Worm (Caenorhabditis elegans) whole organism, midembryonic: ENCODE measurements around the gene B0244.10.

Experiments
- T22C8.4 ChIP-seq: fragments of 200-800 bp; sonication (Bioruptor generic); IDR thresholded peaks from 2 replicates; pipeline ENCODE4 v1.3.6; 2022; ENCODE audit warnings: missing genetic modification characterization, missing compliant biosample characterization
- cog-1 ChIP-seq: sonication (generic microtip); optimal IDR thresholded peaks from 2 replicates; lab custom pipeline; 2016; ENCODE audit warnings: missing genetic modification characterization, missing compliant biosample characterization
- flt-1 ChIP-seq: fragments of 200-800 bp; sonication (Bioruptor generic); IDR thresholded peaks from 2 replicates; pipeline ENCODE4 v1.3.6; 2022; ENCODE audit warnings: missing genetic modification characterization, missing compliant biosample characterization
- klf-2 ChIP-seq: fragments of 200-800 bp; sonication (Bioruptor generic); conservative IDR thresholded peaks from 2 replicates; pipeline ENCODE4 v1.3.6; 2022; ENCODE audit warnings: missing genetic modification reagents, missing genetic modification characterization, missing compliant biosample characterization
- med-1 ChIP-seq: sonication (generic microtip); optimal IDR thresholded peaks from 2 replicates; lab custom pipeline; 2017; ENCODE audit warnings: missing genetic modification characterization, mild to moderate bottlenecking, missing compliant biosample characterization, antibody characterized with exemption, missing genetic modification reagents; ENCODE audit not compliant: insufficient read depth
- ref-1 ChIP-seq: fragments of 200-800 bp; sonication (Bioruptor generic); conservative IDR thresholded peaks from 2 replicates; pipeline ENCODE4 v1.3.6; 2022; ENCODE audit warnings: missing genetic modification reagents, missing genetic modification characterization, missing compliant biosample characterization
- tab-1 ChIP-seq: fragments of 200-800 bp; sonication (Bioruptor generic); IDR thresholded peaks from 2 replicates; pipeline ENCODE4 v1.3.6; 2022; ENCODE audit warnings: missing genetic modification characterization, missing compliant biosample characterization
- ztf-23 ChIP-seq: fragments of 200-800 bp; sonication (Bioruptor generic); IDR thresholded peaks from 2 replicates; pipeline ENCODE4 v1.3.6; 2022; ENCODE audit warnings: missing genetic modification reagents, missing genetic modification characterization, missing compliant biosample characterization
- ztf-29 ChIP-seq: fragments of 200-800 bp; sonication (Bioruptor generic); IDR thresholded peaks from 2 replicates; pipeline ENCODE4 v1.3.6; 2022; ENCODE audit warnings: missing genetic modification reagents, missing genetic modification characterization, missing compliant biosample characterization

B0244.10 gene

DNA sequence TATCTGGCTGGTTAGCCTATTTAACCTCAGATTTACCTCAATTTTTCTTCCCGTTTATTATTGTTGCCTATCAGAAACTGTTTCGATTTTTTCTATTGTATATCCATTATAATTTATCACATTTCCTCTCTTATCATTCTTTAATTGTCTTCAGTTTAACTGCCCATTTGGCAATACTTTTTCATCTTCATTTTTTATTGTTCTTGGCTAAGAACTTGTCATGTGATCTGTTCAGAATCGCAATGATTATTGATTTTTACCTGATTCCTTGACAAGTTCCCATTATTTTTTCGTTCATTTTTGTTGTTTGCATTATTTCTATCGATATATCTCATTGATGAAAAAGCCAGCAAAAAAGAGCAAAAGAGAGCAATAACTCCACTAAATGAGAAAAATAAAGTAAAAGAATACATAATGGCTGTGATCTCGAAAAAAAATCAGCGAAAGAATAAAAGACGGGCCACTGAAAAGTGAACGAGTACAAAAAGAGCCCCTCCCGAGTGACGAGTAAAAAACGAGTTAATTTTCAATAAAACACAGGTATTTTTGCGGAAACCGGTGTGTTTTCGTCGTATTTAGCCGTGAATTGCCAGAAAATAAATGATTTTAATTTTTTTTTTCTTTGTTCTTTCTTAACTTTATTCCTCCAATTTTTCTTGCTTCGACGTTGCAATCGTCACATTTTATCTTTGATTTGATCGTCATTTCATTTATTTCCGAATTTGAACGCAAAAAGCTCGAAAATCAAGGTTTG, 20.6 kb upstream of the B0244.10 start, which contains the start of gene arf-1:
TSS of gene arf-1 (plus strand) at position 657 of the 754 bp plus-strand sequence.
- TF ChIP-seq ztf-23 (GFP tag; lab: Robert Waterston, UW) (no peak), ztf-29 (GFP tag; lab: Robert Waterston, UW) (no peak), T22C8.4 (no peak), cog-1 (tag; lab: Kevin White, UChicago) (no peak), ref-1 (GFP tag; lab: Robert Waterston, UW) (no peak), klf-2 (no peak), med-1 (GFP tag; lab: Kevin White, UChicago) (no peak), flt-1 (no peak), tab-1 (GFP tag; lab: Robert Waterston, UW) (no peak)

- no peak for TF ChIP-seq ref-1 (GFP tag; lab: Robert Waterston, UW)
- TF ChIP-seq flt-1, result peak; percentile 15; the same call in 1 of the 2 replicates
Measured at ce11 chrIII:5714984-5715454, 19.9 kb upstream of the B0244.10 start.

DNA sequence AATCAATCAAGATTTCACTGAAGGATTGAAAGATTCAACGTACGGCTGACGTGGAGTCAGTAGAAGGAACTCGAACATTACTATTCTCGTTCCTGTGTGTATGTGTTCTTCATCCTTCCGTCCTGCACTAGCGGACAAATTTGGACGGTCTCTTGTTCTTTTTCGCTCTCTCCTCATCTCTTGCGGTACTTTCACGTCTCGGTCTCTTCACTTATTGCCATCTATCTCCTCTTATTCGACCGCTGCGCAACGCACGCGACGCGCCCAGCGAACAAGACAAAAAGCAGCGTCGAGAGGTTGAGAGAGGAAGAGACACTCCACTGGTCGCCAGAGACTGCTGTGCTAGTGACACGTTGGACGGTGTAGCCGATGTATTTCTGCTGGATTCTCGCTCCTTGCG, 19.5 kb upstream of the B0244.10 start:
- TF ChIP-seq cog-1 (tag; lab: Kevin White, UChicago) (peak; percentile 77), T22C8.4 (no peak), ztf-29 (GFP tag; lab: Robert Waterston, UW) (peak; percentile 32; the same call in 1 of the 2 replicates), ztf-23 (GFP tag; lab: Robert Waterston, UW) (peak; percentile 55; the same call in 1 of the 2 replicates), flt-1 (0 out of 2 replicates have a peak, but pooled peaks have one; percentile 34), tab-1 (GFP tag; lab: Robert Waterston, UW) (no peak), med-1 (GFP tag; lab: Kevin White, UChicago) (no peak)

DNA sequence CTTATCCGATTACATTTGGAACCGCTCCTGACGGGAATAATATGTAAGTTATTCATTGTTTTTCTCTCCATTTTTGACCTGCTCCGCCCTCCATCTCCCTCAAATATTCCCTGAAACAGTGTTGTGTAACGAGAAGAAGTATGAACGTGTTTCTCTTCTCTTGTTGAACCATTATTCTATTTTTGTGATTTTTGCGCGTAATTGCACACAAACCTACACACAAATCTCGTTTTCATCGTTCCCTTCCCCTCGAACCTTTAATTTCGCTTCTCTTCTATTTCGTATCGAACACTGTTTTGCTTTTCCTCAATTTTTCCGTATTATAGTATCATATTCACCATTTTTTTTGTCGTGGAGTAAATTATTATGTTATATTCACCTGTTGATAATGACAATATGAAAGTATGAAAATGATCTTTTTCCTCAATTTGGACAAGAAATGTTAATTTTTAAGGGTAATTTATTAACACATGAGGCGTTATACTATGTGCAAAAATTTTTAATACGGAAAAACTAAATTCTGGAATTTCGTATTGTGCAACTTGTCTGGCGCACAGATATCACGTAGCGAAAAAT, 17.7 kb upstream of the B0244.10 start:
- TF ChIP-seq flt-1 (no peak), ztf-29 (GFP tag; lab: Robert Waterston, UW) (no peak), klf-2 (no peak), ztf-23 (GFP tag; lab: Robert Waterston, UW) (no peak), T22C8.4 (no peak), tab-1 (GFP tag; lab: Robert Waterston, UW) (no peak), med-1 (GFP tag; lab: Kevin White, UChicago) (no peak), cog-1 (tag; lab: Kevin White, UChicago) (no peak), ref-1 (GFP tag; lab: Robert Waterston, UW) (no peak)

DNA sequence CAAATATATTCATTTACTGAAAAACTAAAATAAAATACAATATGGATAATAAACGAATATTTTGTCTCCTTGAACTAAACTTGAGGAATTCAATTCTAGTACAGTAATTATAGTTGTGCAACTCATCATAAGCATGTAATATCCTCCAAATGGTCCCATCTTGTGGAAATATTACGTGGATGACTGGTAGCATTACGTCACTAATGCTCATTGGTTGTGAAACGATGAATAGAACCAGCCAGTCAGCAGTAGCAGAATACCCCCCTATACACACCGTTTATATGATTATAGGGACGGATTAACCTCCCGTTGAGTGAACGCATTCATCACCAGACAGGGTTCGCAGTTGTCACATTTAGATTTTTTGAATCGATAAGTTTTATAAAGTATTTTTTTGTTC, 16.6 kb upstream of the B0244.10 start:
- no peak for TF ChIP-seq ztf-29 (GFP tag; lab: Robert Waterston, UW)
- no peak for TF ChIP-seq T22C8.4
- no peak for TF ChIP-seq klf-2
- no peak for TF ChIP-seq ztf-23 (GFP tag; lab: Robert Waterston, UW)
- no peak for TF ChIP-seq ref-1 (GFP tag; lab: Robert Waterston, UW)
- no peak for TF ChIP-seq med-1 (GFP tag; lab: Kevin White, UChicago)
- no peak for TF ChIP-seq cog-1 (tag; lab: Kevin White, UChicago)
- TF ChIP-seq tab-1 (GFP tag; lab: Robert Waterston, UW), result no peak
- no peak for TF ChIP-seq flt-1

DNA sequence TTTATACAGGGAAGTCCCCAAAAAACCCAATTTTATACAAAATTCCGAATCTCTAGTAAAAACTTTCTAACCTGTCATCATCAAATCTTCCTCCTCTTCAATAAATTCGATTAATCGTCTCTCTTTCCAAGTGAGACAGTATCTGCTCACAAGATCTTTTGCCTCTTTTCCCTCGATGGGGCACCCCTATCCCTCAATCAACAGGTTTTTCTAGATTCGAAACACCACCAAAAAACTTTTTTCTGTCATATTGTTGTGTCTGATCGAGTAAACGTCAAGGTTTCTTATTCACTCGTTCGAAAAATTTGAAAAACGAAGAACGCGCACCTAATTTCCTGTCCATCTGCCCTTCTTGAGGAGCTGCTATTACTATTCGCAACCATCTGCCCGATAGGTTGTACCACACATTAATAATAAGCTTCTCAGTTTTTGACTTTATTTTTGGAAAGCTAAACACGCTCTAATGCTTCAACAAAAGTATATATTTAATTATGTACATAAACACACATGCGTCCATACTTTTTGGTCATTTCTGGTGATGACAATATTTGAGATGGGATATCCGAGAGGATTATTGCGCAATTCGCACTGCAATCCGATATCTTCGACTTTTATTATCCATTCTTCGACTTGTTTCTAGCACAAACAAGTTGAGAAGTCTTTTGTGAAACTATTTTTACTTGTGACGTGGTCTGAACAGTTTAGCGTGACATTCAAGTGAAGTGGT, 15.7 kb upstream of the B0244.10 start:
- no peak for TF ChIP-seq med-1 (GFP tag; lab: Kevin White, UChicago)
- TF ChIP-seq klf-2, result no peak
- no peak for TF ChIP-seq T22C8.4
- no peak for TF ChIP-seq flt-1

- no peak for TF ChIP-seq tab-1 (GFP tag; lab: Robert Waterston, UW)
- TF ChIP-seq ztf-23 (GFP tag; lab: Robert Waterston, UW), result no peak
- TF ChIP-seq cog-1 (tag; lab: Kevin White, UChicago), result no peak
- no peak for TF ChIP-seq ref-1 (GFP tag; lab: Robert Waterston, UW)
- TF ChIP-seq klf-2, result no peak
- no peak for TF ChIP-seq ztf-29 (GFP tag; lab: Robert Waterston, UW)
- no peak for TF ChIP-seq med-1 (GFP tag; lab: Kevin White, UChicago)
- TF ChIP-seq T22C8.4, result no peak
Measured at ce11 chrIII:5719832-5720194, 15.1 kb upstream of the B0244.10 start.

DNA sequence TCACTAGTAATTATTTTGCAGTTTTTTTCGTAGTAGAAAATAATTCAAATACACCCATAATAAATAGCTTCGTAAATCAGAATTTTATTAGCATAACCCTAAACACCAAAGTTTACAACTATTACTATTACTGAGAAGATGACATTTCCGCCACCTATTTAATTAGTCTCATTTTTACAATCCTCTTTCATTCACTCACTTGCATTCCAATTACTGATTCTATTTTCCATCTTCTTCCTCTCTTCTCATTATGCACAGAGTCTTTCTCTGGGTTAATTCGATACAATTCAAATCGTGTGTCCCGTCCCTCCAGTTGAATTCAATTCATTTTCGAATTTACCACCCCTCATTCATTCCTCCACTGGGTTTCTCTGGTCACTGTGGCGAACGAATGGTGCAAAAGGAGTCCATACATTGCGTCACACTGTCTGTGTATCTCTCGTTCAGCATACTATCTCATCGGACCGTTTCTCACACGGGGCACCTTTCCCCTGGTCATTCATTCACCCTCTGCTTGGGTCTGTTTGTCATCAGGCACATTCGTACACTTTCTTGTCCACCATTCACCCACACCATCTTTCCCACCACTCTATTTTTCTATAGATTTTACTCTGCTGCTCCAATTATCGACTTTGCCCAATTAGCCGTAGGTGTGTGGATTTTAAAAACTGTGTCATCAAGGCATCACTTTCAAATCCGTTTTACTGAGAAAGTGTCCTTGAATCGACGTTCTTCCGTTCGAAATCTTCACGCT, 14.5 kb upstream of the B0244.10 start:
- TF ChIP-seq cog-1 (tag; lab: Kevin White, UChicago) (no peak), flt-1 (peak; percentile 22; the same call in 1 of the 2 replicates)

DNA sequence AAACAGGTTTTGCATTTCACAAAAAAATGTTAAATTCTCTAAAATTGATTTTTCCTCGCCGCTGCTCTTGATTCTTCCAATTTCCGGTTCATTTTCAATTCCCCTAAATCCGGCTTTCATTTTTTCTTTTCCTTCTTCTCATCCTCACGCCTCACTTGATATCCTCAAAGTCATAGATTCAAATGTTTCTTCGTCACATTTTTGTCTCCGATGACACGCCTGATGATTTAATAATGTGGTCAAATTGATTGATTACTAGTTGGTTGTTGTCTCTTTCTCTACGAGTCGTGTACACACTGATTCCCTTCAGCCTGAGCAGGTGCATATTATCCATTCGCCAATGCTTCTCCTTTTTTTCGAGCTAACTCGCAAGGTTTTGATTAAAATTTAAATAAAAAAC, 13.5 kb upstream of the B0244.10 start:
- TF ChIP-seq cog-1 (tag; lab: Kevin White, UChicago) (no peak), flt-1 (no peak), med-1 (GFP tag; lab: Kevin White, UChicago) (no peak), T22C8.4 (no peak), ztf-29 (GFP tag; lab: Robert Waterston, UW) (no peak), tab-1 (GFP tag; lab: Robert Waterston, UW) (no peak)
